Fruit fly (Drosophila melanogaster): Measurements from ENCODE around the gene PyK.

PyK gene

DNA sequence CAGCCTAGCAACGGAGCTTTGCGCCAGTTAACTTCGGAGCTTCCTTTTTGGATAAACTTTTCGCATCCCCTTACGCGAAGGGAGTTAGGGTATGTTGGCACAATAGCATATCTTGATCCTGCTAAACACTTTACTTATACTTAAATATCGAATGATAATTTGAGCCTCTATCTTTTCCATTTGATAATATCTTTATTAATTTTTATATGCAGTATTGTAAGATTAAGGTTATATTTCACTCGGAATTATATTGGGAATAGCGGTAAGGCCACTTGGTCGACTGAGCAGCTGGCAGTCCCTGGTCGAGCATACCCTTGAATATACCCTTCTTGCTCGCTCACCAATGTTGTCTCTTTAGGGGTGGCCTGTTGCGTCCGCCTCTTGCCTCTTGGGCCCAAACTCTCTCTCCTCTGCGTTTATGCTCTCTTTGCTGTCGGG lies 1.5 kb downstream of the PyK start (continued):
- TF ChIP-seq CG10654 (GFP tag; optimal IDR thresholded peaks at IDR 0.05) (peak; percentile 42), Dbx (GFP tag; IDR thresholded peaks at IDR 0.05) (peak; percentile 82), CG4820 (GFP tag; optimal IDR thresholded peaks at IDR 0.05) (no peak), Poxn (GFP tag; IDR thresholded peaks at IDR 0.05) (peak; percentile 65; the same call in 1 of the 2 replicates), lov (optimal IDR thresholded peaks at IDR 0.05) (no peak), lov (GFP tag; IDR thresholded peaks at IDR 0.05) (no peak), CG17802 (tag; optimal IDR thresholded peaks at IDR 0.05) (no peak), CG3163 (GFP tag; optimal IDR thresholded peaks at IDR 0.05) (no peak), pita (GFP tag; optimal IDR thresholded peaks at IDR 0.05) (no peak), pb (GFP tag; optimal IDR thresholded peaks at IDR 0.05) (peak; percentile 12), CG12659 (GFP tag; optimal IDR thresholded peaks at IDR 0.05) (peak; percentile 59), slp2 (GFP tag; optimal IDR thresholded peaks at IDR 0.05) (no peak), dimm (GFP tag; IDR thresholded peaks at IDR 0.05) (peak; percentile 29; the same call in 1 of the 2 replicates), Ets65A (GFP tag) (peak; percentile 87), dmrt11E (tag; optimal IDR thresholded peaks at IDR 0.05) (peak; percentile 13), Trl (optimal IDR thresholded peaks at IDR 0.05) (peak; percentile 68 to 80), Trl (GFP tag; optimal IDR thresholded peaks at IDR 0.05) (peak; percentile 35), Oaz (GFP tag; IDR thresholded peaks at IDR 0.05) (0 out of 2 replicates have a peak, but pooled peaks have one; percentile 60), Sox100B (GFP tag; optimal IDR thresholded peaks at IDR 0.05) (no peak), gt (GFP tag; IDR thresholded peaks at IDR 0.05) (0 out of 2 replicates have a peak, but pooled peaks have one; percentile 39), CG3281 (GFP tag; optimal IDR thresholded peaks at IDR 0.05) (peak; percentile 69), CG9876 (GFP tag; optimal IDR thresholded peaks at IDR 0.05) (no peak), dpn (GFP tag; optimal IDR thresholded peaks at IDR 0.05) (peak; percentile 47 to 78), chn (GFP tag; optimal IDR thresholded peaks at IDR 0.05) (peak; percentile 32), ro (GFP tag; IDR thresholded peaks at IDR 0.05) (no peak), CG14860 (GFP tag; IDR thresholded peaks at IDR 0.05; ENCODE audit: partially characterized antibody) (no peak), Sin3A (optimal IDR thresholded peaks at IDR 0.05) (no peak), chif (GFP tag; optimal IDR thresholded peaks at IDR 0.05) (peak in 1 of 2 experiments; percentile 13), CG31365 (tag; optimal IDR thresholded peaks at IDR 0.05) (no peak), Dek (tag; optimal IDR thresholded peaks at IDR 0.05) (peak; percentile 49), shn (GFP tag; optimal IDR thresholded peaks at IDR 0.05) (no peak), disco-r (GFP tag; optimal IDR thresholded peaks at IDR 0.05) (no peak), CG4730 (GFP tag; IDR thresholded peaks at IDR 0.05) (peak; percentile 63), tll (GFP tag; optimal IDR thresholded peaks at IDR 0.05) (no peak), da (GFP tag; optimal IDR thresholded peaks at IDR 0.05) (no peak), zf30C (GFP tag; optimal IDR thresholded peaks at IDR 0.05) (no peak), HLH3B (GFP tag; IDR thresholded peaks at IDR 0.05) (peak; percentile 83), bowl (GFP tag; IDR thresholded peaks at IDR 0.05) (peak; percentile 45; the same call in 1 of the 2 replicates), hb (GFP tag; IDR thresholded peaks at IDR 0.05; ENCODE audit: partially characterized antibody) (no peak), CG11504 (tag; optimal IDR thresholded peaks at IDR 0.05) (peak; percentile 68), stc (GFP tag; IDR thresholded peaks at IDR 0.05) (peak; percentile 48), Fer3 (tag; optimal IDR thresholded peaks at IDR 0.05) (peak; percentile 55), CG17829 (tag; optimal IDR thresholded peaks at IDR 0.05) (no peak), ERR (GFP tag; optimal IDR thresholded peaks at IDR 0.05) (no peak), Fer2 (tag; optimal IDR thresholded peaks at IDR 0.05) (peak; percentile 45)

Data from whole organism, embryonic.